Worm (Caenorhabditis elegans) whole organism, L4 larva: ENCODE results near the gene K05F1.9.

Source experiments
- ZK337.2 ChIP-seq: fragments of 200-800 bp; sonication (Bioruptor generic); IDR thresholded peaks from 2 replicates; pipeline ENCODE4 v1.3.6; 2022; ENCODE audit warnings: missing genetic modification reagents, missing genetic modification characterization, missing compliant biosample characterization
- lin-1 ChIP-seq: fragments of 200-800 bp; sonication (Bioruptor generic); IDR thresholded peaks from 2 replicates; pipeline ENCODE4 v1.3.6; 2022; ENCODE audit warnings: missing genetic modification reagents, missing genetic modification characterization, missing compliant biosample characterization

ce11 chrII:5806563-5806962, 5.6 kb upstream of the K05F1.9 start:
- TF ChIP-seq lin-1 (GFP tag; lab: Robert Waterston, UW) (0 out of 2 replicates have a peak, but pooled peaks have one; percentile 26), ZK337.2 (GFP tag; lab: Robert Waterston, UW) (no peak)
